Worm (Caenorhabditis elegans) whole organism, late embryonic: ENCODE data around the gene epg-4.

Source experiments
- F13H6.1 ChIP-seq: sonication (generic microtip); optimal IDR thresholded peaks from 2 replicates; lab custom pipeline; 2016; ENCODE audit warnings: missing genetic modification characterization, missing compliant biosample characterization
- ceh-19 ChIP-seq: fragments of 200-800 bp; sonication (Bioruptor generic); optimal IDR thresholded peaks from 2 replicates; lab custom pipeline; 2018; ENCODE audit warnings: mild to moderate bottlenecking, missing genetic modification characterization, missing compliant biosample characterization
- ceh-22 ChIP-seq: sonication (generic microtip); optimal IDR thresholded peaks from 2 replicates; lab custom pipeline; 2017; ENCODE audit warnings: missing biosample characterization, missing genetic modification characterization
- elt-2 ChIP-seq: sonication (generic microtip); optimal IDR thresholded peaks from 2 replicates; lab custom pipeline; 2016; ENCODE audit warnings: missing genetic modification reagents, missing genetic modification characterization, missing compliant biosample characterization
- ets-4 ChIP-seq: sonication (generic microtip); optimal IDR thresholded peaks from 2 replicates; lab custom pipeline; 2016; ENCODE audit warnings: missing genetic modification characterization, missing compliant biosample characterization
- eyg-1 ChIP-seq: sonication (generic microtip); optimal IDR thresholded peaks from 2 replicates; lab custom pipeline; 2016; ENCODE audit warnings: missing genotype, missing genetic modification characterization, missing compliant biosample characterization
- fkh-6 ChIP-seq: sonication (generic microtip); optimal IDR thresholded peaks from 2 replicates; lab custom pipeline; 2016; ENCODE audit warnings: missing genetic modification characterization, missing compliant biosample characterization
- nfya-1 ChIP-seq: sonication (generic microtip); optimal IDR thresholded peaks from 2 replicates; lab custom pipeline; 2017; ENCODE audit warnings: missing genetic modification characterization, mild to moderate bottlenecking, missing compliant biosample characterization, antibody characterized with exemption, moderate library complexity
- nhr-232 ChIP-seq: sonication (generic microtip); optimal IDR thresholded peaks from 2 replicates; lab custom pipeline; 2016; ENCODE audit warnings: missing genetic modification characterization, missing compliant biosample characterization
- pax-1 ChIP-seq: fragments of 150-350 bp; optimal IDR thresholded peaks from 2 replicates; lab custom pipeline; 2014; ENCODE audit warnings: missing biosample characterization, missing genetic modification characterization
- sdc-2 ChIP-seq: sonication (generic microtip); optimal IDR thresholded peaks from 2 replicates; lab custom pipeline; 2016; ENCODE audit warnings: missing genotype, missing genetic modification characterization, missing compliant biosample characterization
- tbx-2 ChIP-seq: sonication (generic microtip); optimal IDR thresholded peaks from 2 replicates; lab custom pipeline; 2016; ENCODE audit warnings: missing genetic modification characterization, missing compliant biosample characterization
- unc-42 ChIP-seq: sonication (generic microtip); optimal IDR thresholded peaks from 2 replicates; lab custom pipeline; 2016; ENCODE audit warnings: missing genotype, missing genetic modification characterization, missing compliant biosample characterization

DNA sequence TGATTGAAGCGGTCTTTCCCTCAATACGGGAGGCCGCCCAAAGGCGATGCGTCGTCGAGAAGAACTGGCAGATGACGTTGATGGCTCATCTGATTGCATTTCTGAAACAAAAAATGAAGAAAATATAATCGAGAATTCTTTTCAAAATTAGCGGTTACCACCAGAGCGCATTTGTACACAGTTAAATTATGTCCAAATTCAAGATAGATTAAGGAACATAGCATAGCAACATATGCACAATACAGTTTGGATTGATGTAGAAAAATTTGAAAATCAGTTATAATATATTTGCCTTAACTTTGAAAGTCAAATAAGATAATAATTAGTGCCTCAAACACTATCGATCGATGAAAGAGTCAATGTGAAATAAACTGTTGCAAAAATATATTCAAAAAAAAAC, 47.7 kb downstream of the epg-4 start, which contains the start of gene R151.8:
- TF ChIP-seq ceh-19 (GFP tag; lab: Kevin White, UChicago) (no peak), eyg-1 (tag; lab: Kevin White, UChicago) (no peak), tbx-2 (no peak), nfya-1 (tag; lab: Kevin White, UChicago) (no peak), unc-42 (tag; lab: Kevin White, UChicago) (no peak), ceh-22 (tag; lab: Kevin White, UChicago) (no peak), sdc-2 (tag; lab: Kevin White, UChicago) (no peak), fkh-6 (tag; lab: Kevin White, UChicago) (no peak), F13H6.1 (tag; lab: Kevin White, UChicago) (no peak), nhr-232 (tag; lab: Kevin White, UChicago) (no peak), elt-2 (no peak), pax-1 (tag; lab: Kevin White, UChicago) (no peak), ets-4 (no peak)
